1 fruit fly cellular context compared by ENCODE assay signal in genomic region chr3L:12115966-12116735, dm6.
TF ChIP-seq lines count a peak whose summit lies in the region.

Gene vers, plus strand, starts transcription at chr3L:12116101.

TF ChIP-seq in whole organism, embryonic, 481 proteins besides CTCF, POLR2A, EP300 and RAD21 (continued from another document and continues in another):
- TF ChIP-seq BEAF-32 (GFP tag; optimal IDR thresholded peaks at IDR 0.05; lab: Kevin White, UChicago) (peak; percentile 93), pan (optimal IDR thresholded peaks at IDR 0.05; lab: Kevin White, UChicago) (no peak), pan (GFP tag; optimal IDR thresholded peaks at IDR 0.05 in 1 of 2, IDR thresholded peaks at IDR 0.05 in 1 of 2) (no peak), CG9932 (GFP tag; IDR thresholded peaks at IDR 0.05; lab: Robert Waterston, UW) (peak; percentile 74), gcm2 (GFP tag; optimal IDR thresholded peaks at IDR 0.05; lab: Kevin White, UChicago) (no peak), Dll (GFP tag; IDR thresholded peaks at IDR 0.05; lab: Robert Waterston, UW; ENCODE audit: partially characterized antibody) (peak; percentile 95), Gug (GFP tag; IDR thresholded peaks at IDR 0.05; lab: Robert Waterston, UW) (no peak), HLH54F (GFP tag; optimal IDR thresholded peaks at IDR 0.05; lab: Kevin White, UChicago) (peak; percentile 25), insv (GFP tag; optimal IDR thresholded peaks at IDR 0.05; lab: Kevin White, UChicago) (no peak), CG7963 (GFP tag; IDR thresholded peaks at IDR 0.05; lab: Robert Waterston, UW; ENCODE audit: partially characterized antibody) (peak; percentile 82), sisA (GFP tag; IDR thresholded peaks at IDR 0.05; lab: Robert Waterston, UW) (0 out of 2 replicates have a peak, but pooled peaks have one; percentile 8), peb (GFP tag; IDR thresholded peaks at IDR 0.05; lab: Robert Waterston, UW) (no peak), CG11695 (GFP tag; IDR thresholded peaks at IDR 0.05; lab: Robert Waterston, UW) (0 out of 3 replicates have a peak, but pooled peaks have one; percentile 23), exex (tag; optimal IDR thresholded peaks at IDR 0.05; lab: Kevin White, UChicago) (no peak), E2f2 (GFP tag; IDR thresholded peaks at IDR 0.05; lab: Robert Waterston, UW) (peak; percentile 98), CG13775 (GFP tag; optimal IDR thresholded peaks at IDR 0.05; lab: Kevin White, UChicago) (no peak), ato (GFP tag; IDR thresholded peaks at IDR 0.05; lab: Robert Waterston, UW; ENCODE audit: partially characterized antibody) (peak; percentile 95), CG3995 (GFP tag; optimal IDR thresholded peaks at IDR 0.05; lab: Kevin White, UChicago) (peak; percentile 85), pb (GFP tag; optimal IDR thresholded peaks at IDR 0.05; lab: Kevin White, UChicago) (no peak), MBD-R2 (GFP tag; IDR thresholded peaks at IDR 0.05; lab: Robert Waterston, UW) (peak; percentile 73), Elba2 (GFP tag; optimal IDR thresholded peaks at IDR 0.05; lab: Kevin White, UChicago) (peak; percentile 75), Atf6 (GFP tag; IDR thresholded peaks at IDR 0.05; lab: Robert Waterston, UW) (peak; percentile 17; the same call in 1 of the 2 replicates), amos (GFP tag; IDR thresholded peaks at IDR 0.05; lab: Robert Waterston, UW; ENCODE audit: partially characterized antibody) (peak; percentile 96), eyg (GFP tag; optimal IDR thresholded peaks at IDR 0.05; lab: Kevin White, UChicago) (no peak), CG6791 (GFP tag; IDR thresholded peaks at IDR 0.05; lab: Robert Waterston, UW; ENCODE audit: partially characterized antibody) (peak; percentile 94), CG7357 (GFP tag; IDR thresholded peaks at IDR 0.05; lab: Robert Waterston, UW) (no peak), CG1603 (tag; optimal IDR thresholded peaks at IDR 0.05; lab: Kevin White, UChicago) (peak; percentile 70), BtbVII (GFP tag; optimal IDR thresholded peaks at IDR 0.05; lab: Kevin White, UChicago) (no peak), CG14710 (tag; optimal IDR thresholded peaks at IDR 0.05; lab: Kevin White, UChicago) (peak; percentile 66), CG14860 (GFP tag; IDR thresholded peaks at IDR 0.05; lab: Robert Waterston, UW; ENCODE audit: partially characterized antibody) (peak; percentile 86), CG9609 (GFP tag; optimal IDR thresholded peaks at IDR 0.05; lab: Kevin White, UChicago) (no peak), inv (GFP tag; IDR thresholded peaks at IDR 0.05; lab: Robert Waterston, UW; ENCODE audit: partially characterized antibody) (peak; percentile 90), CG33213 (GFP tag; optimal IDR thresholded peaks at IDR 0.05; lab: Kevin White, UChicago) (peak; percentile 62), CG1233 (GFP tag; optimal IDR thresholded peaks at IDR 0.05; lab: Kevin White, UChicago) (no peak), otp (GFP tag; IDR thresholded peaks at IDR 0.05; lab: Robert Waterston, UW) (no peak; the same call in 2 of the 3 replicates), ab (GFP tag; optimal IDR thresholded peaks at IDR 0.05; lab: Kevin White, UChicago) (no peak), CG12744 (GFP tag; optimal IDR thresholded peaks at IDR 0.05; lab: Kevin White, UChicago) (no peak), CG10274 (GFP tag; optimal IDR thresholded peaks at IDR 0.05; lab: Kevin White, UChicago) (no peak), pzg (GFP tag; optimal IDR thresholded peaks at IDR 0.05; lab: Kevin White, UChicago) (peak; percentile 93), run (tag; optimal IDR thresholded peaks at IDR 0.05; lab: Kevin White, UChicago) (no peak), Sin3A (optimal IDR thresholded peaks at IDR 0.05; lab: Kevin White, UChicago) (peak; percentile 13), Dfd (GFP tag; optimal IDR thresholded peaks at IDR 0.05; lab: Kevin White, UChicago) (no peak), HHEX (GFP tag; optimal IDR thresholded peaks at IDR 0.05; lab: Kevin White, UChicago) (no peak), CG3838 (GFP tag; optimal IDR thresholded peaks at IDR 0.05; lab: Kevin White, UChicago) (no peak), Nf-YC (tag; optimal IDR thresholded peaks at IDR 0.05; lab: Kevin White, UChicago) (no peak), stwl (tag; optimal IDR thresholded peaks at IDR 0.05; lab: Kevin White, UChicago) (peak; percentile 96), tap (tag; optimal IDR thresholded peaks at IDR 0.05; lab: Kevin White, UChicago) (no peak), CG17568 (GFP tag; optimal IDR thresholded peaks at IDR 0.05; lab: Kevin White, UChicago) (no peak), CG6854 (GFP tag; optimal IDR thresholded peaks at IDR 0.05; lab: Kevin White, UChicago) (no peak), CG1602 (GFP tag; optimal IDR thresholded peaks at IDR 0.05; lab: Kevin White, UChicago) (no peak), tll (GFP tag; optimal IDR thresholded peaks at IDR 0.05; lab: Kevin White, UChicago) (no peak), chinmo (GFP tag; IDR thresholded peaks at IDR 0.05; lab: Robert Waterston, UW; ENCODE audit: partially characterized antibody) (peak; percentile 95; the same call in 3 of the 4 replicates), CG5245 (GFP tag; optimal IDR thresholded peaks at IDR 0.05; lab: Kevin White, UChicago) (no peak), CG12236 (GFP tag; optimal IDR thresholded peaks at IDR 0.05; lab: Kevin White, UChicago) (no peak), CG2116 (GFP tag; optimal IDR thresholded peaks at IDR 0.05; lab: Kevin White, UChicago) (peak; percentile 79), Fer1 (GFP tag; optimal IDR thresholded peaks at IDR 0.05; lab: Kevin White, UChicago) (peak; percentile 32), ERR (GFP tag; optimal IDR thresholded peaks at IDR 0.05; lab: Kevin White, UChicago) (peak; percentile 33), abd-A (tag; optimal IDR thresholded peaks at IDR 0.05; lab: Kevin White, UChicago) (no peak), seq (GFP tag; IDR thresholded peaks at IDR 0.05; lab: Robert Waterston, UW) (no peak; the same call in 1 of the 2 replicates), dimm (GFP tag; IDR thresholded peaks at IDR 0.05; lab: Robert Waterston, UW) (no peak), B-H2 (GFP tag; optimal IDR thresholded peaks at IDR 0.05; lab: Kevin White, UChicago) (peak; percentile 43), scrt (GFP tag; optimal IDR thresholded peaks at IDR 0.05; lab: Kevin White, UChicago) (no peak), CG10462 (GFP tag; optimal IDR thresholded peaks at IDR 0.05; lab: Kevin White, UChicago) (no peak), Lhr (GFP tag; optimal IDR thresholded peaks at IDR 0.05; lab: Kevin White, UChicago) (no peak), Camta (GFP tag; optimal IDR thresholded peaks at IDR 0.05; lab: Kevin White, UChicago) (no peak), H15 (GFP tag; IDR thresholded peaks at IDR 0.05; lab: Robert Waterston, UW) (no peak), fd96Cb (tag; optimal IDR thresholded peaks at IDR 0.05; lab: Kevin White, UChicago) (no peak), gro (GFP tag; optimal IDR thresholded peaks at IDR 0.05; lab: Kevin White, UChicago) (peak; percentile 71), Gsc (GFP tag; IDR thresholded peaks at IDR 0.05; lab: Robert Waterston, UW) (no peak), CG11560 (tag; IDR thresholded peaks at IDR 0.05; lab: Robert Waterston, UW) (no peak), Atf-2 (GFP tag; optimal IDR thresholded peaks at IDR 0.05; lab: Kevin White, UChicago) (no peak), Dip3 (GFP tag; optimal IDR thresholded peaks at IDR 0.05; lab: Kevin White, UChicago) (no peak), sqz (GFP tag; optimal IDR thresholded peaks at IDR 0.05; lab: Kevin White, UChicago) (no peak), CG17912 (GFP tag; optimal IDR thresholded peaks at IDR 0.05; lab: Kevin White, UChicago) (no peak), Max (GFP tag; optimal IDR thresholded peaks at IDR 0.05; lab: Kevin White, UChicago) (peak; percentile 56), CG2712 (tag; optimal IDR thresholded peaks at IDR 0.05; lab: Kevin White, UChicago) (peak; percentile 51), CG17186 (GFP tag; optimal IDR thresholded peaks at IDR 0.05; lab: Kevin White, UChicago) (peak; percentile 9), sug (tag; optimal IDR thresholded peaks at IDR 0.05; lab: Kevin White, UChicago) (peak; percentile 3), Hr78 (GFP tag; optimal IDR thresholded peaks at IDR 0.05; lab: Kevin White, UChicago) (no peak), shn (GFP tag; optimal IDR thresholded peaks at IDR 0.05; lab: Kevin White, UChicago) (no peak), Hmr (GFP tag; optimal IDR thresholded peaks at IDR 0.05; lab: Kevin White, UChicago) (no peak), vnd (GFP tag; IDR thresholded peaks at IDR 0.05; lab: Robert Waterston, UW; ENCODE audit: partially characterized antibody) (peak; percentile 84), CG10147 (GFP tag; optimal IDR thresholded peaks at IDR 0.05; lab: Kevin White, UChicago) (no peak), so (GFP tag; IDR thresholded peaks at IDR 0.05; lab: Robert Waterston, UW) (no peak), HmgZ (tag; optimal IDR thresholded peaks at IDR 0.05; lab: Kevin White, UChicago) (peak; percentile 43), CG6654 (GFP tag; optimal IDR thresholded peaks at IDR 0.05; lab: Kevin White, UChicago) (no peak), CG7745 (tag; optimal IDR thresholded peaks at IDR 0.05; lab: Kevin White, UChicago) (no peak), chn (GFP tag; optimal IDR thresholded peaks at IDR 0.05; lab: Kevin White, UChicago) (no peak), CG30403 (GFP tag; optimal IDR thresholded peaks at IDR 0.05; lab: Kevin White, UChicago) (peak; percentile 19), Sry-β (GFP tag; optimal IDR thresholded peaks at IDR 0.05; lab: Kevin White, UChicago) (no peak), lilli (GFP tag; optimal IDR thresholded peaks at IDR 0.05; lab: Kevin White, UChicago) (peak; percentile 45), HmgD (GFP tag; optimal IDR thresholded peaks at IDR 0.05; lab: Kevin White, UChicago) (peak; percentile 3), NC2α (GFP tag; optimal IDR thresholded peaks at IDR 0.05; lab: Kevin White, UChicago) (no peak), CG11085 (GFP tag; IDR thresholded peaks at IDR 0.05; lab: Robert Waterston, UW) (no peak), org-1 (GFP tag; optimal IDR thresholded peaks at IDR 0.05; lab: Kevin White, UChicago) (no peak), CG13287 (GFP tag; IDR thresholded peaks at IDR 0.05; lab: Robert Waterston, UW; ENCODE audit: partially characterized antibody) (peak; percentile 98), Dp (GFP tag; optimal IDR thresholded peaks at IDR 0.05; lab: Kevin White, UChicago) (peak; percentile 98), sna (GFP tag; IDR thresholded peaks at IDR 0.05; lab: Robert Waterston, UW; ENCODE audit: partially characterized antibody) (peak; percentile 88), Deaf1 (tag; optimal IDR thresholded peaks at IDR 0.05; lab: Kevin White, UChicago) (no peak), NC2β (GFP tag; optimal IDR thresholded peaks at IDR 0.05; lab: Kevin White, UChicago) (no peak), gsb (GFP tag; IDR thresholded peaks at IDR 0.05; lab: Robert Waterston, UW) (no peak), aop (GFP tag; IDR thresholded peaks at IDR 0.05; lab: Robert Waterston, UW) (no peak), CG32532 (GFP tag; IDR thresholded peaks at IDR 0.05; lab: Robert Waterston, UW) (peak; percentile 19; the same call in 1 of the 2 replicates), mirr (GFP tag; optimal IDR thresholded peaks at IDR 0.05; lab: Kevin White, UChicago) (no peak), Awh (GFP tag; IDR thresholded peaks at IDR 0.05; lab: Robert Waterston, UW) (peak; percentile 30; the same call in 1 of the 2 replicates), cg (GFP tag; optimal IDR thresholded peaks at IDR 0.05; lab: Kevin White, UChicago) (no peak), lov (optimal IDR thresholded peaks at IDR 0.05; lab: Kevin White, UChicago) (no peak), lov (GFP tag; IDR thresholded peaks at IDR 0.05; lab: Robert Waterston, UW) (no peak), psq (GFP tag; optimal IDR thresholded peaks at IDR 0.05; lab: Kevin White, UChicago) (no peak), Side (GFP tag; optimal IDR thresholded peaks at IDR 0.05; lab: Kevin White, UChicago) (peak; percentile 28), Abd-B (GFP tag; optimal IDR thresholded peaks at IDR 0.05; lab: Kevin White, UChicago) (peak; percentile 7), sd (tag; optimal IDR thresholded peaks at IDR 0.05; lab: Kevin White, UChicago) (no peak), Myb (GFP tag; optimal IDR thresholded peaks at IDR 0.05; lab: Kevin White, UChicago) (peak; percentile 14), bcd (GFP tag; optimal IDR thresholded peaks at IDR 0.05; lab: Kevin White, UChicago) (no peak), CG2120 (GFP tag; optimal IDR thresholded peaks at IDR 0.05; lab: Kevin White, UChicago) (peak; percentile 42), CG32772 (GFP tag; IDR thresholded peaks at IDR 0.05; lab: Robert Waterston, UW) (no peak), CG34224 (GFP tag; IDR thresholded peaks at IDR 0.05; lab: Robert Waterston, UW; ENCODE audit: partially characterized antibody) (peak; percentile 94), Mrtf (GFP tag; IDR thresholded peaks at IDR 0.05; lab: Robert Waterston, UW) (no peak), CG10654 (GFP tag; optimal IDR thresholded peaks at IDR 0.05; lab: Kevin White, UChicago) (no peak), CG6683 (GFP tag; optimal IDR thresholded peaks at IDR 0.05; lab: Kevin White, UChicago) (no peak), Sox100B (GFP tag; optimal IDR thresholded peaks at IDR 0.05; lab: Kevin White, UChicago) (no peak), maf-S (GFP tag; optimal IDR thresholded peaks at IDR 0.05; lab: Kevin White, UChicago) (no peak), CG7987 (GFP tag; optimal IDR thresholded peaks at IDR 0.05; lab: Kevin White, UChicago) (no peak), CG13424 (tag; optimal IDR thresholded peaks at IDR 0.05; lab: Kevin White, UChicago) (no peak), corto (GFP tag; optimal IDR thresholded peaks at IDR 0.05; lab: Kevin White, UChicago) (no peak), ranshi (GFP tag; IDR thresholded peaks at IDR 0.05; lab: Robert Waterston, UW) (0 out of 2 replicates have a peak, but pooled peaks have one; percentile 17), D19A (tag; optimal IDR thresholded peaks at IDR 0.05; lab: Kevin White, UChicago) (no peak), sima (GFP tag; optimal IDR thresholded peaks at IDR 0.05; lab: Kevin White, UChicago) (no peak), CG14441 (GFP tag; IDR thresholded peaks at IDR 0.05; lab: Robert Waterston, UW) (no peak), CG8290 (GFP tag; optimal IDR thresholded peaks at IDR 0.05; lab: Kevin White, UChicago) (no peak), CG8290 (tag; optimal IDR thresholded peaks at IDR 0.05; lab: Kevin White, UChicago) (peak in 1 of 2 experiments; percentile 63), lmd (GFP tag; IDR thresholded peaks at IDR 0.05; lab: Robert Waterston, UW) (no peak; the same call in 1 of the 2 replicates), kni (GFP tag; optimal IDR thresholded peaks at IDR 0.05; lab: Kevin White, UChicago) (no peak), en (GFP tag; optimal IDR thresholded peaks at IDR 0.05; lab: Kevin White, UChicago) (no peak)
